Fruit fly (Drosophila melanogaster) whole organism, prepupa: Measurements from ENCODE around the gene CG1273.

Experiments used
- CG6808 ChIP-seq: fragments of 200-800 bp; sonication (Bioruptor generic); optimal IDR thresholded peaks from 3 replicates; lab custom pipeline; 2017; ENCODE audit warnings: missing biosample characterization, missing genetic modification characterization, mild to moderate bottlenecking, moderate library complexity, missing genetic modification reagents
- Gug ChIP-seq: fragments of 200-800 bp; sonication (Bioruptor generic); IDR thresholded peaks from 2 replicates; pipeline ENCODE4 v1.3.6; 2022; ENCODE audit warnings: missing biosample characterization, missing genetic modification characterization
- cyc ChIP-seq: fragments of 200-800 bp; sonication (Bioruptor generic); optimal IDR thresholded peaks from 3 replicates; lab custom pipeline; 2016; ENCODE audit warnings: missing biosample characterization, missing genetic modification characterization
- topi ChIP-seq: fragments of 200-800 bp; sonication (Bioruptor generic); optimal IDR thresholded peaks from 3 replicates; lab custom pipeline; 2016; ENCODE audit warnings: missing biosample characterization, missing genetic modification characterization

DNA sequence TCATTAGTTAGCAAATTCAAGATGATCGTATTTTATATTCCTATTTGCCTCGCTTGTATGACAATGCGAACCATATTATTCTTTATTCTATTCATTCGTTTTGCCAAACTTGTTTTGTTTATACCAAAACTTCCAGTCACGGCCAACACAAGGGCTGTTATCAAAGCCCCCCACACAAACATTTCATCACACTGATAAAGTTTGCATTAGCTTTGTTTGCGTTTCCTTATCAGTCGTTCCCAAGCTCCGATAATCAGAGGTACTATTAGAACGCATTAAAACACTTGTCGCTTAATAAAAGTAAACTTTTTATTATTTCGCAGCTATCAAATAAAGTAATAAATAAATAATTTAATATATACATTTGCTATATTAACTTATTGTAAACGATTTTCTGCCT lies 30.2 kb downstream of the CG1273 start:
- TF ChIP-seq Gug (GFP tag; lab: Robert Waterston, UW) = no peak
- TF ChIP-seq topi (GFP tag; lab: Kevin White, UChicago) = no peak
- TF ChIP-seq CG6808 (GFP tag; lab: Kevin White, UChicago) = no peak
- no peak for TF ChIP-seq cyc (GFP tag; lab: Kevin White, UChicago)
